Worm (Caenorhabditis elegans) whole organism, L2 larva: ENCODE data around the gene R02F11.10.

Source experiments
- ama-1 ChIP-seq: fragments of 150-350 bp; optimal IDR thresholded peaks from 2 replicates; lab custom pipeline; 2018; ENCODE audit warnings: inconsistent platforms
- ceh-82 ChIP-seq: fragments of 150-350 bp; optimal IDR thresholded peaks from 2 replicates; lab custom pipeline; 2014; ENCODE audit warnings: missing biosample characterization, missing genetic modification characterization
- fos-1 ChIP-seq: fragments of 150-350 bp; optimal IDR thresholded peaks from 2 replicates; lab custom pipeline; 2014; ENCODE audit warnings: missing biosample characterization, missing genetic modification characterization
- lin-13 ChIP-seq: fragments of 150-350 bp; optimal IDR thresholded peaks from 2 replicates; lab custom pipeline; 2014; ENCODE audit warnings: missing biosample characterization, missing genetic modification reagents, missing genetic modification characterization
- lsy-2 ChIP-seq, 2 experiments: fragments of 150-350 bp in 1 of 2; sonication (generic microtip) in 1 of 2; optimal IDR thresholded peaks; 2 replicates each; lab custom pipeline; 2014 to 2017; ENCODE audit warnings: missing biosample characterization in 2 of 2, missing genetic modification characterization in 2 of 2
- nhr-25 ChIP-seq: fragments of 150-350 bp; sonication (generic microtip); optimal IDR thresholded peaks from 3 replicates; lab custom pipeline; 2014; ENCODE audit warnings: missing biosample characterization, missing genetic modification characterization

ce11 chrV:4794308-4794707 is 5.4 kb downstream of the R02F11.10 start, which contains the start of gene R02F11.2:
- TF ChIP-seq ceh-82 (no peak), lsy-2 (tag; optimal IDR thresholded peaks at IDR 0.05; lab: Kevin White, UChicago) (no peak), ama-1 (lab: Kevin White, UChicago) (no peak), nhr-25 (tag; lab: Kevin White, UChicago) (no peak), lin-13 (GFP tag; lab: Kevin White, UChicago) (no peak), fos-1 (tag; lab: Kevin White, UChicago) (no peak)
